Worm (Caenorhabditis elegans): ENCODE results near the gene slc-5A12.

Gene slc-5A12

DNA sequence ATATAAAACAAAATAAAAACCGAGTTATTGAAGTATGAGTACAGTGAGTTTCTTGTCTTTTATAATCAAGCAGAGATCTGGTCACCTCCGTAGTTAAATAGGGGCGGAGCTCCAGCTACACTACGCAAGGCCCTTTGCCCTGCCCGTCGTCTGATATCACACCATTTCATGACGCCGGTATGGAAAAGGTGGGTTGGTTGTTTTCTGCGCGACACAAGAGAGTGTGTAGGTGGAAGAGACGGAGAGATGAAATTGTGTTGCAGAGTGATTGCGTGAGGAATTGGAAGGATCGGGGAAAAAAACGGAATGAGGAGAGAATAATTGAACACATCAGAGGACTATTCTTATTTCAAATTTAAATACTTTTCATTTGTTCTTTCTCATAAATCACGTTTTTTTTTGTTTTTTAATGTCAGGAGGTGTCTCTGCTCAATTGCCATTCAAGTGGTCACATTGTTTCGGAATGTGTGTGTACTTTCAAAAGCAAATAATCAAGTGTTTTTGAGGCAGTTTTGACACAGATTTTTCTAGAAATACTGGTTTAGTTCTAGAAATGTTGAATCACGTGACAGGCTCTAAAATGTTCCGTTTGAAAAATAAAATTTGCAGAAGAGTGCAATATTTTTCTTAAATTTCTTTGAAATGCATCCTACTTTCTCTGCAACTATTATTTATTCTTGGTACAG lies 21.3 kb upstream of the slc-5A12 start, which contains the start of gene ZK822.9 (continued):
- TF ChIP-seq ceh-100 (GFP tag; IDR thresholded peaks at IDR 0.05), result no peak

ce11 chrIV:11916907-11917306 lies 20.3 kb upstream of the slc-5A12 start, which contains the start of gene ZK822.10:
Gene ZK822.10 (plus strand): TSS chrIV:11917137.
- TF ChIP-seq ceh-79 (tag; optimal IDR thresholded peaks at IDR 0.05), result no peak
- no peak for TF ChIP-seq F10E7.11 (tag; optimal IDR thresholded peaks at IDR 0.05)
- no peak for TF ChIP-seq unc-130 (GFP tag; optimal IDR thresholded peaks at IDR 0.05)
- TF ChIP-seq dpl-1 (GFP tag; optimal IDR thresholded peaks at IDR 0.05), result no peak
- TF ChIP-seq gei-17 (GFP tag; optimal IDR thresholded peaks at IDR 0.05), result no peak
- TF ChIP-seq attf-6 (GFP tag; IDR thresholded peaks at IDR 0.05), result no peak
- no peak for TF ChIP-seq aptf-3 (GFP tag; IDR thresholded peaks at IDR 0.05)
- TF ChIP-seq cebp-1 (GFP tag; IDR thresholded peaks at IDR 0.05), result no peak
- TF ChIP-seq cebp-1 (tag; optimal IDR thresholded peaks at IDR 0.05), result peak; percentile 6
- no peak for TF ChIP-seq mel-28 (tag; optimal IDR thresholded peaks at IDR 0.05; ENCODE audit: borderline replicate concordance)
- TF ChIP-seq somi-1 (GFP tag; optimal IDR thresholded peaks at IDR 0.05), result no peak
- no peak for TF ChIP-seq Y79H2A.3 (GFP tag; conservative IDR thresholded peaks at IDR 0.05)
- no peak for TF ChIP-seq xnd-1 (tag; optimal IDR thresholded peaks at IDR 0.05)
- no peak for TF ChIP-seq hmg-20 (GFP tag; IDR thresholded peaks at IDR 0.05)
- TF ChIP-seq F55B11.4 (tag; optimal IDR thresholded peaks at IDR 0.05; ENCODE audit: borderline replicate concordance, insufficient read depth), result no peak
- TF ChIP-seq tbp1 (GFP tag; optimal IDR thresholded peaks at IDR 0.05), result no peak
- TF ChIP-seq unc-62 (GFP tag; optimal IDR thresholded peaks at IDR 0.05), result peak; percentile 48
- TF ChIP-seq athp-1 (tag; optimal IDR thresholded peaks at IDR 0.05), result no peak
- no peak for TF ChIP-seq die-1 (tag; optimal IDR thresholded peaks at IDR 0.05)
- no peak for TF ChIP-seq zim-3 (tag; optimal IDR thresholded peaks at IDR 0.05)
- TF ChIP-seq nhr-80 (tag; optimal IDR thresholded peaks at IDR 0.05), result peak; percentile 74
- TF ChIP-seq ztf-6 (GFP tag; IDR thresholded peaks at IDR 0.05), result no peak
- TF ChIP-seq nhr-179 (tag; optimal IDR thresholded peaks at IDR 0.05), result no peak
- TF ChIP-seq ceh-91 (GFP tag; IDR thresholded peaks at IDR 0.05), result no peak
- no peak for TF ChIP-seq attf-5 (GFP tag; optimal IDR thresholded peaks at IDR 0.05)
- TF ChIP-seq ztf-22 (GFP tag; optimal IDR thresholded peaks at IDR 0.05), result no peak

- TF ChIP-seq nhr-80 (tag; optimal IDR thresholded peaks at IDR 0.05) (peak; percentile 61), K11D2.4 (GFP tag; IDR thresholded peaks at IDR 0.05) (no peak)
These were observed 19.3 kb upstream of the slc-5A12 start for ce11 chrIV:11917886-11918285.

DNA sequence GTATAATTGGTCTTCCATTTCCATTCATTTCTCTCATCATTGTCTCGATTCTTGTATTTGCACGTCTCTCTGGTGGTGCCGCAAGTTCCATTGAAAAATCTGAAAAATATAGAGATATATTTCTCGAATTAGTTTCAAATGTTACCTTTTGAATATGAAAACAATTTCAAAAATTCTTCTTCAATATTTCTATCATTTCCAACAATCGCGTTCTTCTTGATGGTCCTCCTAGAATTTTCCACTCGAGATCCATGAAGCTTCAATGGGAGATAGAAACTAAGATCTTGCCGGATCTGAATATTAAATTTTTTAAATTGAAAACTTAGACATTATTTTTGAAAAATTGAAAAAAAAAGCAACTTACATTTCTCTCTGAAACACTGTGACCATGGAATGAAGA lies 18.2 kb upstream of the slc-5A12 start:
- TF ChIP-seq die-1 (tag; optimal IDR thresholded peaks at IDR 0.05) (no peak), ceh-40 (GFP tag; IDR thresholded peaks at IDR 0.05) (no peak), snpc-1.3 (tag; optimal IDR thresholded peaks at IDR 0.05; ENCODE audit: insufficient read depth) (no peak), let-607 (tag; optimal IDR thresholded peaks at IDR 0.05) (no peak)

ce11 chrIV:11922011-11922410 lies 15.2 kb upstream of the slc-5A12 start, which contains the start of gene ZK822.1:
Gene ZK822.1 (minus strand): TSS chrIV:11922131.
- TF ChIP-seq die-1 (tag; optimal IDR thresholded peaks at IDR 0.05) (no peak), gei-17 (GFP tag; optimal IDR thresholded peaks at IDR 0.05) (no peak), mxl-1 (tag; optimal IDR thresholded peaks at IDR 0.05) (no peak), cebp-1 (GFP tag; IDR thresholded peaks at IDR 0.05) (no peak), cebp-1 (tag; optimal IDR thresholded peaks at IDR 0.05) (peak; percentile 10), ekl-4 (GFP tag; IDR thresholded peaks at IDR 0.05) (no peak), F57C9.4 (tag; optimal IDR thresholded peaks at IDR 0.05) (no peak), hrde-1 (tag; optimal IDR thresholded peaks at IDR 0.05; ENCODE audit: borderline replicate concordance) (no peak)
